Worm (Caenorhabditis elegans) whole organism, L1 larva: ENCODE data around the gene T10C6.15.
A peak's percentile ranks its signal among the peaks of the same experiment; 100 is the strongest.

ENCODE experiments used
- C04F5.9 ChIP-seq: sonication (generic microtip); optimal IDR thresholded peaks from 2 replicates; lab custom pipeline; 2016; ENCODE audit warnings: missing genetic modification characterization, missing compliant biosample characterization
- alr-1 ChIP-seq: fragments of 200-800 bp; sonication (Bioruptor generic); optimal IDR thresholded peaks from 2 replicates; lab custom pipeline; 2018; ENCODE audit warnings: borderline replicate concordance, mild to moderate bottlenecking, missing genetic modification characterization, missing compliant biosample characterization
- ceh-63 ChIP-seq: fragments of 200-800 bp; sonication (Bioruptor generic); optimal IDR thresholded peaks from 2 replicates; lab custom pipeline; 2018; ENCODE audit warnings: mild to moderate bottlenecking, missing genetic modification characterization, missing compliant biosample characterization
- efl-1 ChIP-seq, 4 experiments: fragments of 150-350 bp; optimal IDR thresholded peaks in 3 of 4; peaks in 1 of 4; 1 replicate in 1 of 4; 2 replicates in 3 of 4; lab custom pipeline; 2014; ENCODE audit warnings: missing biosample characterization in 2 of 4, missing genetic modification characterization in 2 of 4, missing genetic modification reagents in 2 of 4
- egl-13 ChIP-seq: sonication (generic microtip); optimal IDR thresholded peaks from 2 replicates; lab custom pipeline; 2016; ENCODE audit warnings: missing genotype, missing genetic modification reagents, missing genetic modification characterization, missing compliant biosample characterization
- egl-27 ChIP-seq, 2 experiments: fragments of 150-350 bp in 1 of 2; sonication (generic microtip); optimal IDR thresholded peaks; 3 replicates each; lab custom pipeline; 2017 to 2018; ENCODE audit warnings: missing biosample characterization in 2 of 2, missing genetic modification characterization in 2 of 2, missing genetic modification reagents in 2 of 2
- elt-2 ChIP-seq: sonication (generic microtip); optimal IDR thresholded peaks from 2 replicates; lab custom pipeline; 2016; ENCODE audit warnings: missing genetic modification characterization, mild to moderate bottlenecking, inconsistent platforms, missing compliant biosample characterization, missing genetic modification reagents
- elt-3 ChIP-seq, 6 experiments: fragments of 150-350 bp in 1 of 6; sonication (generic microtip); optimal IDR thresholded peaks; 2 replicates each; lab custom pipeline; 2017 to 2018; ENCODE audit warnings: missing biosample characterization in 6 of 6, missing genetic modification characterization in 6 of 6, inconsistent platforms in 1 of 6
- fkh-10 ChIP-seq: sonication (generic microtip); optimal IDR thresholded peaks from 2 replicates; lab custom pipeline; 2017; ENCODE audit warnings: missing biosample characterization, missing genetic modification reagents, missing genetic modification characterization
- hlh-17 ChIP-seq: fragments of 200-800 bp; sonication (Bioruptor generic); optimal IDR thresholded peaks from 2 replicates; lab custom pipeline; 2018; ENCODE audit warnings: missing genetic modification characterization, mild to moderate bottlenecking, missing compliant biosample characterization, moderate library complexity, borderline replicate concordance
- isw-1 ChIP-seq: fragments of 200-800 bp; sonication (Bioruptor generic); IDR thresholded peaks from 2 replicates; pipeline ENCODE4 v1.3.6; 2022; ENCODE audit warnings: missing genetic modification characterization, missing compliant biosample characterization
- jun-1 ChIP-seq: fragments of 150-350 bp; optimal IDR thresholded peaks from 2 replicates; lab custom pipeline; 2014; ENCODE audit warnings: missing biosample characterization, missing genetic modification reagents, missing genetic modification characterization
- lin-13 ChIP-seq: fragments of 150-350 bp; optimal IDR thresholded peaks from 2 replicates; lab custom pipeline; 2014; ENCODE audit warnings: missing biosample characterization, missing genetic modification reagents, missing genetic modification characterization
- lin-15B ChIP-seq: fragments of 150-350 bp; sonication (generic microtip); optimal IDR thresholded peaks from 3 replicates; lab custom pipeline; 2014; ENCODE audit warnings: missing biosample characterization, missing genetic modification characterization
- lin-39 ChIP-seq: fragments of 150-350 bp; optimal IDR thresholded peaks from 2 replicates; lab custom pipeline; 2014; ENCODE audit warnings: missing biosample characterization, missing genetic modification reagents, missing genetic modification characterization
- lir-3 ChIP-seq: sonication (generic microtip); optimal IDR thresholded peaks from 2 replicates; lab custom pipeline; 2016; ENCODE audit warnings: mild to moderate bottlenecking, missing genetic modification characterization, moderate library complexity, missing compliant biosample characterization; ENCODE audit not compliant: poor library complexity
- mep-1 ChIP-seq: fragments of 150-350 bp; optimal IDR thresholded peaks from 2 replicates; lab custom pipeline; 2014; ENCODE audit warnings: missing biosample characterization, missing genetic modification characterization
- nhr-19 ChIP-seq: fragments of 200-800 bp; sonication (Bioruptor generic); conservative IDR thresholded peaks from 2 replicates; pipeline ENCODE4 v1.3.6; 2022; ENCODE audit warnings: missing genetic modification characterization, missing compliant biosample characterization
- nhr-237 ChIP-seq: fragments of 150-350 bp; optimal IDR thresholded peaks from 2 replicates; lab custom pipeline; 2014; ENCODE audit warnings: missing biosample characterization, missing genetic modification characterization
- nhr-47 ChIP-seq: sonication (generic microtip); optimal IDR thresholded peaks from 2 replicates; lab custom pipeline; 2016; ENCODE audit warnings: mild to moderate bottlenecking, missing genetic modification characterization, moderate library complexity, missing compliant biosample characterization
- nhr-76 ChIP-seq: sonication (generic microtip); optimal IDR thresholded peaks from 2 replicates; lab custom pipeline; 2017; ENCODE audit warnings: missing biosample characterization, missing genetic modification characterization
- nhr-85 ChIP-seq: sonication (generic microtip); peaks from one replicate; lab custom pipeline; 2016; ENCODE audit warnings: missing genetic modification characterization, inconsistent platforms, missing compliant biosample characterization
- pqm-1 ChIP-seq: sonication (generic microtip); optimal IDR thresholded peaks from 3 replicates; lab custom pipeline; 2017; ENCODE audit warnings: missing biosample characterization, missing genetic modification characterization
- skn-1 ChIP-seq: fragments of 150-350 bp; optimal IDR thresholded peaks from 2 replicates; lab custom pipeline; 2014; ENCODE audit warnings: missing biosample characterization, missing genetic modification characterization
- snu-23 ChIP-seq: sonication (generic microtip); optimal IDR thresholded peaks from 2 replicates; lab custom pipeline; 2016; ENCODE audit warnings: missing genetic modification characterization, missing compliant biosample characterization
- sox-4 ChIP-seq: sonication (generic microtip); optimal IDR thresholded peaks from 2 replicates; lab custom pipeline; 2016; ENCODE audit warnings: missing genetic modification characterization, missing compliant biosample characterization
- tbx-2 ChIP-seq: sonication (generic microtip); optimal IDR thresholded peaks from 2 replicates; lab custom pipeline; 2016; ENCODE audit warnings: missing genetic modification characterization, missing compliant biosample characterization
- tlp-1 ChIP-seq: fragments of 150-350 bp; optimal IDR thresholded peaks from 2 replicates; lab custom pipeline; 2014; ENCODE audit warnings: missing biosample characterization, missing genetic modification characterization
- unc-130 ChIP-seq: fragments of 150-350 bp; optimal IDR thresholded peaks from 2 replicates; lab custom pipeline; 2017; ENCODE audit warnings: missing biosample characterization, missing genetic modification characterization, inconsistent platforms
- unc-86 ChIP-seq: sonication (generic microtip); optimal IDR thresholded peaks from 2 replicates; lab custom pipeline; 2016; ENCODE audit warnings: missing genetic modification characterization, missing compliant biosample characterization
- unc-98 ChIP-seq: fragments of 200-800 bp; sonication (Bioruptor generic); IDR thresholded peaks from 2 replicates; pipeline ENCODE4 v1.3.6; 2022; ENCODE audit warnings: missing genetic modification characterization, missing compliant biosample characterization
- zag-1 ChIP-seq: fragments of 150-350 bp; optimal IDR thresholded peaks from 2 replicates; lab custom pipeline; 2014; ENCODE audit warnings: missing biosample characterization, missing genetic modification characterization
- ztf-4 ChIP-seq: fragments of 150-350 bp; optimal IDR thresholded peaks from 2 replicates; lab custom pipeline; 2014; ENCODE audit warnings: missing biosample characterization, missing genetic modification characterization

Gene T10C6.15

ce11 chrV:16080678-16081077 is 34.9 kb upstream of the T10C6.15 start:
- TF ChIP-seq efl-1 (optimal IDR thresholded peaks at IDR 0.05; lab: Kevin White, UChicago) (no peak), efl-1 (GFP tag; optimal IDR thresholded peaks at IDR 0.05 in 1 of 2; lab: Kevin White, UChicago) (no peak), tbx-2 (tag; lab: Kevin White, UChicago) (no peak), nhr-19 (GFP tag; lab: Robert Waterston, UW) (no peak), jun-1 (tag; lab: Kevin White, UChicago) (no peak), elt-2 (tag; lab: Kevin White, UChicago) (no peak), lir-3 (tag; lab: Kevin White, UChicago) (no peak), elt-3 (tag; optimal IDR thresholded peaks at IDR 0.05; lab: Kevin White, UChicago) (no peak), isw-1 (GFP tag; lab: Robert Waterston, UW) (no peak), zag-1 (tag; lab: Kevin White, UChicago) (no peak), skn-1 (tag; lab: Kevin White, UChicago) (no peak), unc-130 (tag; lab: Kevin White, UChicago) (no peak), nhr-47 (no peak), tlp-1 (tag; lab: Kevin White, UChicago) (no peak), ztf-4 (tag; lab: Kevin White, UChicago) (no peak), alr-1 (tag; lab: Kevin White, UChicago) (no peak), ceh-63 (no peak), hlh-17 (no peak)

ce11 chrV:16080039-16080438 is 34.3 kb upstream of the T10C6.15 start:
- no peak for TF ChIP-seq egl-13 (tag; lab: Kevin White, UChicago)
- TF ChIP-seq unc-98 (GFP tag; lab: Robert Waterston, UW) = no peak
- peak; percentile 23 for TF ChIP-seq elt-2 (tag; lab: Kevin White, UChicago)
- no peak for TF ChIP-seq nhr-85
- TF ChIP-seq, all 84 proteins: peak for 1

ce11 chrV:16075250-16075709 is 29.5 kb upstream of the T10C6.15 start, which contains the start of the genes F14H3.12 and srj-29:
TSS of gene F14H3.12 (minus strand) at chrV:16075323.
TSS of gene srj-29 (plus strand) at chrV:16075659.
- peak; percentile 48 for TF ChIP-seq elt-2 (tag; lab: Kevin White, UChicago)
- TF ChIP-seq egl-27 (tag; optimal IDR thresholded peaks at IDR 0.05; lab: Kevin White, UChicago) = no peak
- TF ChIP-seq snu-23 (GFP tag; lab: Kevin White, UChicago) = no peak
- no peak for TF ChIP-seq ztf-4 (tag; lab: Kevin White, UChicago)
- TF ChIP-seq nhr-237 (tag; lab: Kevin White, UChicago) = no peak
- no peak for TF ChIP-seq lin-39 (tag; lab: Kevin White, UChicago)

- TF ChIP-seq nhr-19 (GFP tag; lab: Robert Waterston, UW) (no peak), fkh-10 (no peak), unc-86 (tag; lab: Kevin White, UChicago) (no peak), sox-4 (tag; lab: Kevin White, UChicago) (no peak)
Measured at ce11 chrV:16073856-16074255, 28.1 kb upstream of the T10C6.15 start, which contains the start of gene srj-10. TSS of gene srj-10 (minus strand) at chrV:16073956.

ce11 chrV:16071167-16071566 is 25.4 kb upstream of the T10C6.15 start, which contains the start of gene nhr-176:
TSS of gene nhr-176 (plus strand) at chrV:16071325.
- TF ChIP-seq fkh-10 (no peak), lin-15B (tag; lab: Kevin White, UChicago) (no peak), mep-1 (no peak), pqm-1 (no peak), nhr-76 (tag; lab: Kevin White, UChicago) (no peak), skn-1 (tag; lab: Kevin White, UChicago) (no peak), C04F5.9 (tag; lab: Kevin White, UChicago) (no peak), elt-2 (tag; lab: Kevin White, UChicago) (peak; percentile 36), lin-13 (GFP tag; lab: Kevin White, UChicago) (no peak), efl-1 (optimal IDR thresholded peaks at IDR 0.05; lab: Kevin White, UChicago) (no peak), efl-1 (GFP tag; optimal IDR thresholded peaks at IDR 0.05 in 1 of 2; lab: Kevin White, UChicago) (peak in 1 of 2 experiments; percentile 34)
